Fruit fly (Drosophila melanogaster) whole organism, prepupa: Measurements from ENCODE around the gene mamo.

Experiments
- Blimp-1 ChIP-seq: fragments of 200-800 bp; sonication (Bioruptor generic); optimal IDR thresholded peaks from 3 replicates; lab custom pipeline; 2017; ENCODE audit warnings: missing biosample characterization, missing genetic modification characterization, mild to moderate bottlenecking, moderate library complexity, missing genetic modification reagents
- CG10631 ChIP-seq: fragments of 200-800 bp; sonication (Bioruptor generic); optimal IDR thresholded peaks from 2 replicates; lab custom pipeline; 2016; ENCODE audit warnings: missing biosample characterization, missing genetic modification characterization
- CG10669 ChIP-seq: fragments of 200-800 bp; sonication (Bioruptor generic); optimal IDR thresholded peaks from 3 replicates; lab custom pipeline; 2018; ENCODE audit warnings: missing biosample characterization, mild to moderate bottlenecking, missing genetic modification characterization, moderate library complexity
- CG11294 ChIP-seq: fragments of 200-800 bp; sonication (Bioruptor generic); IDR thresholded peaks from 2 replicates; pipeline ENCODE4 v1.3.6; 2022; ENCODE audit warnings: missing biosample characterization, missing genetic modification characterization
- CG11762 ChIP-seq: fragments of 200-800 bp; sonication (Bioruptor generic); optimal IDR thresholded peaks from 3 replicates; lab custom pipeline; 2016; ENCODE audit warnings: missing biosample characterization, missing genetic modification characterization; ENCODE audit not compliant: insufficient read depth
- CG11902 ChIP-seq: fragments of 200-800 bp; sonication (Bioruptor generic); optimal IDR thresholded peaks from 3 replicates; lab custom pipeline; 2016; ENCODE audit warnings: missing biosample characterization, missing genetic modification characterization
- CG15336 ChIP-seq: fragments of 200-800 bp; sonication (Bioruptor generic); IDR thresholded peaks from 2 replicates; pipeline ENCODE4 v1.3.6; 2022; ENCODE audit warnings: missing biosample characterization, missing genetic modification characterization
- CG16779 ChIP-seq: fragments of 200-800 bp; sonication (Bioruptor generic); optimal IDR thresholded peaks from 3 replicates; lab custom pipeline; 2017; ENCODE audit warnings: missing biosample characterization, mild to moderate bottlenecking, missing genetic modification characterization
- CG3032 ChIP-seq: fragments of 200-800 bp; optimal IDR thresholded peaks from 2 replicates; lab custom pipeline; 2019; ENCODE audit warnings: missing biosample characterization, mild to moderate bottlenecking, missing genetic modification characterization, moderate library complexity
- CG34406 ChIP-seq: fragments of 200-800 bp; sonication (Bioruptor generic); optimal IDR thresholded peaks from 3 replicates; lab custom pipeline; 2016; ENCODE audit warnings: missing biosample characterization, missing genetic modification characterization
- CG3919 ChIP-seq: fragments of 200-800 bp; sonication (Bioruptor generic); optimal IDR thresholded peaks from 3 replicates; lab custom pipeline; 2016; ENCODE audit warnings: missing biosample characterization, missing genetic modification characterization
- CG4318 ChIP-seq: fragments of 200-800 bp; sonication (Bioruptor generic); optimal IDR thresholded peaks from 3 replicates; lab custom pipeline; 2017; ENCODE audit warnings: missing biosample characterization, mild to moderate bottlenecking, missing genetic modification characterization
- CG6276 ChIP-seq: fragments of 200-800 bp; sonication (Bioruptor generic); optimal IDR thresholded peaks from 2 replicates; lab custom pipeline; 2017; ENCODE audit warnings: missing biosample characterization, mild to moderate bottlenecking, missing genetic modification characterization
- CG6808 ChIP-seq: fragments of 200-800 bp; sonication (Bioruptor generic); optimal IDR thresholded peaks from 3 replicates; lab custom pipeline; 2017; ENCODE audit warnings: missing biosample characterization, missing genetic modification characterization, mild to moderate bottlenecking, moderate library complexity, missing genetic modification reagents
- CG6854 ChIP-seq: fragments of 200-800 bp; sonication (Bioruptor generic); optimal IDR thresholded peaks from 2 replicates; lab custom pipeline; 2017; ENCODE audit warnings: missing biosample characterization, mild to moderate bottlenecking, missing genetic modification characterization
- CG7368 ChIP-seq: fragments of 200-800 bp; sonication (Bioruptor generic); optimal IDR thresholded peaks from 3 replicates; lab custom pipeline; 2016; ENCODE audit warnings: missing biosample characterization, missing genetic modification characterization
- CG8119 ChIP-seq: fragments of 200-800 bp; sonication (Bioruptor generic); IDR thresholded peaks from 3 replicates; pipeline ENCODE4 v1.3.6; 2022; ENCODE audit warnings: missing biosample characterization, missing genetic modification characterization
- CG8632 ChIP-seq: fragments of 200-800 bp; sonication (Bioruptor generic); optimal IDR thresholded peaks from 3 replicates; lab custom pipeline; 2016; ENCODE audit warnings: missing biosample characterization, missing genetic modification characterization
- CG9139 ChIP-seq: fragments of 200-800 bp; sonication (Bioruptor generic); optimal IDR thresholded peaks from 3 replicates; lab custom pipeline; 2017; ENCODE audit warnings: missing biosample characterization, mild to moderate bottlenecking, missing genetic modification characterization
- Eip75B ChIP-seq: fragments of 200-800 bp; sonication (Bioruptor generic); optimal IDR thresholded peaks from 3 replicates; lab custom pipeline; 2016; ENCODE audit warnings: missing biosample characterization, missing genetic modification characterization
- Eip93F ChIP-seq: fragments of 200-800 bp; sonication (Bioruptor generic); optimal IDR thresholded peaks from 2 replicates; lab custom pipeline; 2016; ENCODE audit warnings: missing biosample characterization, mild to moderate bottlenecking, missing genetic modification characterization
- Ets21C ChIP-seq: fragments of 200-800 bp; sonication (Bioruptor generic); optimal IDR thresholded peaks from 3 replicates; lab custom pipeline; 2016; ENCODE audit warnings: missing biosample characterization, missing genetic modification characterization
- Ets96B ChIP-seq: fragments of 200-800 bp; optimal IDR thresholded peaks from 2 replicates; lab custom pipeline; 2019; ENCODE audit warnings: missing biosample characterization, mild to moderate bottlenecking, missing genetic modification characterization, moderate library complexity
- Gug ChIP-seq: fragments of 200-800 bp; sonication (Bioruptor generic); IDR thresholded peaks from 2 replicates; pipeline ENCODE4 v1.3.6; 2022; ENCODE audit warnings: missing biosample characterization, missing genetic modification characterization
- Hr39 ChIP-seq: fragments of 200-800 bp; sonication (Bioruptor generic); optimal IDR thresholded peaks from 2 replicates; lab custom pipeline; 2016; ENCODE audit warnings: missing biosample characterization, missing genetic modification characterization
- Hr4 ChIP-seq: fragments of 200-800 bp; sonication (Bioruptor generic); optimal IDR thresholded peaks from 3 replicates; lab custom pipeline; 2016; ENCODE audit warnings: missing biosample characterization, missing genetic modification characterization
- Lpt ChIP-seq: fragments of 200-800 bp; sonication (Bioruptor generic); optimal IDR thresholded peaks from 3 replicates; lab custom pipeline; 2016; ENCODE audit warnings: missing biosample characterization, missing genetic modification characterization
- Met ChIP-seq: fragments of 200-800 bp; sonication (Bioruptor generic); optimal IDR thresholded peaks from 3 replicates; lab custom pipeline; 2016; ENCODE audit warnings: missing biosample characterization, missing genetic modification characterization
- OdsH ChIP-seq: fragments of 200-800 bp; sonication (Bioruptor generic); optimal IDR thresholded peaks from 3 replicates; lab custom pipeline; 2016; ENCODE audit warnings: missing biosample characterization, missing genetic modification characterization
- Sox102F ChIP-seq: fragments of 200-800 bp; sonication (Bioruptor generic); optimal IDR thresholded peaks from 2 replicates; lab custom pipeline; 2016; ENCODE audit warnings: missing biosample characterization, mild to moderate bottlenecking, missing genetic modification characterization
- Sox14 ChIP-seq: fragments of 200-800 bp; sonication (Bioruptor generic); optimal IDR thresholded peaks from 3 replicates; lab custom pipeline; 2016; ENCODE audit warnings: missing biosample characterization, missing genetic modification characterization
- Sox15 ChIP-seq: fragments of 200-800 bp; sonication (Bioruptor generic); optimal IDR thresholded peaks from 3 replicates; lab custom pipeline; 2016; ENCODE audit warnings: missing biosample characterization, missing genetic modification characterization
- achi ChIP-seq: fragments of 200-800 bp; sonication (Bioruptor generic); optimal IDR thresholded peaks from 3 replicates; lab custom pipeline; 2016; ENCODE audit warnings: missing biosample characterization, missing genetic modification characterization
- acj6 ChIP-seq: fragments of 200-800 bp; sonication (Bioruptor generic); optimal IDR thresholded peaks from 3 replicates; lab custom pipeline; 2016; ENCODE audit warnings: missing biosample characterization, missing genetic modification characterization
- cyc ChIP-seq: fragments of 200-800 bp; sonication (Bioruptor generic); optimal IDR thresholded peaks from 3 replicates; lab custom pipeline; 2016; ENCODE audit warnings: missing biosample characterization, missing genetic modification characterization
- dac ChIP-seq: fragments of 200-800 bp; sonication (Bioruptor generic); optimal IDR thresholded peaks from 2 replicates; lab custom pipeline; 2017; ENCODE audit warnings: missing biosample characterization, mild to moderate bottlenecking, missing genetic modification characterization
- dsx ChIP-seq: fragments of 200-800 bp; optimal IDR thresholded peaks from 3 replicates; lab custom pipeline; 2019; ENCODE audit warnings: missing biosample characterization, mild to moderate bottlenecking, missing genetic modification characterization, moderate library complexity; ENCODE audit not compliant: poor library complexity, severe bottlenecking
- eg ChIP-seq: fragments of 200-800 bp; sonication (Bioruptor generic); IDR thresholded peaks from 3 replicates; pipeline ENCODE4 v1.3.6; 2022; ENCODE audit warnings: missing biosample characterization, missing genetic modification characterization
- esn ChIP-seq: fragments of 200-800 bp; sonication (Bioruptor generic); optimal IDR thresholded peaks from 2 replicates; lab custom pipeline; 2016; ENCODE audit warnings: missing biosample characterization, mild to moderate bottlenecking, missing genetic modification characterization, moderate library complexity
- fd85E ChIP-seq: fragments of 200-800 bp; sonication (Bioruptor generic); optimal IDR thresholded peaks from 3 replicates; lab custom pipeline; 2016; ENCODE audit warnings: missing biosample characterization, missing genetic modification characterization
- fkh ChIP-seq: fragments of 200-800 bp; sonication (Bioruptor generic); optimal IDR thresholded peaks from 3 replicates; lab custom pipeline; 2017; ENCODE audit warnings: missing biosample characterization, mild to moderate bottlenecking, missing genetic modification characterization, moderate library complexity
- lz ChIP-seq: fragments of 200-800 bp; sonication (Bioruptor generic); optimal IDR thresholded peaks from 3 replicates; lab custom pipeline; 2016; ENCODE audit warnings: missing biosample characterization, missing genetic modification characterization
- net ChIP-seq: fragments of 200-800 bp; sonication (Bioruptor generic); optimal IDR thresholded peaks from 3 replicates; lab custom pipeline; 2016; ENCODE audit warnings: missing biosample characterization, missing genetic modification characterization
- pdm3 ChIP-seq: fragments of 200-800 bp; sonication (Bioruptor generic); optimal IDR thresholded peaks from 3 replicates; lab custom pipeline; 2016; ENCODE audit warnings: missing biosample characterization, missing genetic modification characterization
- ss ChIP-seq, 2 experiments: fragments of 200-800 bp; sonication (Bioruptor generic); optimal IDR thresholded peaks; 2 replicates in 1 of 2; 3 replicates in 1 of 2; lab custom pipeline; 2017 to 2018; ENCODE audit warnings: mild to moderate bottlenecking in 2 of 2, missing biosample characterization in 2 of 2, missing genetic modification characterization in 2 of 2, moderate library complexity in 1 of 2
- svp ChIP-seq: fragments of 200-800 bp; sonication (Bioruptor generic); peaks from one replicate; lab custom pipeline; 2016; ENCODE audit warnings: missing biosample characterization, missing genetic modification characterization
- vri ChIP-seq: fragments of 200-800 bp; sonication (Bioruptor generic); optimal IDR thresholded peaks from 3 replicates; lab custom pipeline; 2016; ENCODE audit warnings: missing biosample characterization, mild to moderate bottlenecking, missing genetic modification characterization

The mamo gene

dm6 chrX:13980271-13980670, 10.1 kb downstream of the mamo start (continued):
- TF ChIP-seq dac (GFP tag; lab: Kevin White, UChicago) (no peak), Hr4 (GFP tag; lab: Kevin White, UChicago) (no peak), CG10669 (GFP tag; lab: Kevin White, UChicago) (no peak), Sox14 (GFP tag; lab: Kevin White, UChicago) (no peak), CG6854 (GFP tag; lab: Kevin White, UChicago) (no peak), fd85E (GFP tag; lab: Kevin White, UChicago) (no peak)
- TF ChIP-seq, all 60 proteins: peak for 6

- peak; percentile 52 for TF ChIP-seq CG3032
- TF ChIP-seq fd85E (GFP tag; lab: Kevin White, UChicago), result no peak
- peak; percentile 23 for TF ChIP-seq Hr39 (GFP tag; lab: Kevin White, UChicago)
- peak; percentile 17 for TF ChIP-seq CG9139 (GFP tag; lab: Kevin White, UChicago)
- TF ChIP-seq CG8632 (GFP tag; lab: Kevin White, UChicago), result peak; percentile 45
- no peak for TF ChIP-seq CG7368 (GFP tag; lab: Kevin White, UChicago)
- peak; percentile 27 for TF ChIP-seq CG11762 (GFP tag; lab: Kevin White, UChicago)
- TF ChIP-seq Met (GFP tag; lab: Kevin White, UChicago), result peak; percentile 52
- no peak for TF ChIP-seq Eip93F (GFP tag; lab: Kevin White, UChicago)
- peak; percentile 30 for TF ChIP-seq Sox14 (GFP tag; lab: Kevin White, UChicago)
- peak; percentile 46 for TF ChIP-seq CG34406 (GFP tag; lab: Kevin White, UChicago)
- TF ChIP-seq CG6854 (GFP tag; lab: Kevin White, UChicago), result no peak
- peak; percentile 53 for TF ChIP-seq CG3919 (GFP tag; lab: Kevin White, UChicago)
- peak; percentile 19 for TF ChIP-seq CG6276 (GFP tag; lab: Kevin White, UChicago)
- peak; percentile 54 for TF ChIP-seq achi (GFP tag; lab: Kevin White, UChicago)
- TF ChIP-seq lz (GFP tag; lab: Kevin White, UChicago), result peak; percentile 38
- peak; percentile 36; the same call in 1 of the 2 replicates for TF ChIP-seq Gug (GFP tag; lab: Robert Waterston, UW)
- TF ChIP-seq CG8119 (GFP tag; lab: Robert Waterston, UW), result peak; percentile 64
- TF ChIP-seq net (GFP tag; lab: Kevin White, UChicago), result peak; percentile 21
- peak; percentile 63 for TF ChIP-seq CG10631 (GFP tag; lab: Kevin White, UChicago)
- no peak for TF ChIP-seq vri (GFP tag; lab: Kevin White, UChicago)
- TF ChIP-seq Sox102F (GFP tag; lab: Kevin White, UChicago), result peak; percentile 20
- TF ChIP-seq fkh (GFP tag; lab: Kevin White, UChicago), result no peak
- TF ChIP-seq CG16779 (tag; lab: Kevin White, UChicago), result no peak
- TF ChIP-seq Ets21C, result peak; percentile 3
- peak; percentile 24 for TF ChIP-seq CG10669 (GFP tag; lab: Kevin White, UChicago)
- TF ChIP-seq eg, result peak; percentile 63
- TF ChIP-seq CG15336 (GFP tag; lab: Robert Waterston, UW), result peak; percentile 71
- peak; percentile 47 for TF ChIP-seq Eip75B
- peak; percentile 57 for TF ChIP-seq esn (GFP tag; lab: Kevin White, UChicago)
- TF ChIP-seq CG6808, result peak; percentile 46
- peak; percentile 46 for TF ChIP-seq cyc (GFP tag; lab: Kevin White, UChicago)
- peak; percentile 81 for TF ChIP-seq svp
- TF ChIP-seq CG11902 (GFP tag; lab: Kevin White, UChicago), result no peak
- no peak for TF ChIP-seq Blimp-1
- peak; percentile 51 for TF ChIP-seq Ets96B (tag; lab: Kevin White, UChicago)
- peak; percentile 43 for TF ChIP-seq Hr4 (GFP tag; lab: Kevin White, UChicago)
- peak; percentile 54 for TF ChIP-seq acj6
- TF ChIP-seq CG4318, result peak; percentile 28
- peak; percentile 25 for TF ChIP-seq dsx (GFP tag; lab: Kevin White, UChicago)
- TF ChIP-seq CG11294 (GFP tag; lab: Robert Waterston, UW), result no peak
- peak; percentile 64 for TF ChIP-seq pdm3 (GFP tag; lab: Kevin White, UChicago)
- TF ChIP-seq OdsH (GFP tag; lab: Kevin White, UChicago), result peak; percentile 59
- peak; percentile 3 for TF ChIP-seq Sox15
- TF ChIP-seq Lpt, result peak; percentile 38
- TF ChIP-seq dac (GFP tag; lab: Kevin White, UChicago), result no peak
- peak; percentile 18 to 63 for TF ChIP-seq ss (GFP tag; optimal IDR thresholded peaks at IDR 0.05; lab: Kevin White, UChicago)
These were observed 17.8 kb downstream of the mamo start for dm6 chrX:13972402-13972994.
